Fruit fly (Drosophila melanogaster) whole organism, embryonic: Measurements from ENCODE around the gene pkaap.

ENCODE experiments used
- Ada2b ChIP-seq: fragments of 200-800 bp; sonication (Bioruptor generic); IDR thresholded peaks from 2 replicates; pipeline ENCODE4 v1.3.6; 2022; ENCODE audit warnings: missing biosample characterization, missing genetic modification characterization
- Adf1 ChIP-seq: fragments of 200-800 bp; sonication (Bioruptor generic); IDR thresholded peaks from 2 replicates; pipeline ENCODE4 v1.3.6; 2022; ENCODE audit warnings: missing biosample characterization, missing genetic modification characterization
- Asciz ChIP-seq: fragments of 200-800 bp; sonication (Bioruptor generic); optimal IDR thresholded peaks from 2 replicates; lab custom pipeline; 2017; ENCODE audit warnings: missing biosample characterization, mild to moderate bottlenecking, missing genetic modification characterization, missing genetic modification reagents
- CG1024 ChIP-seq: fragments of 200-800 bp; sonication (Bioruptor generic); IDR thresholded peaks from 2 replicates; pipeline ENCODE4 v1.3.6; 2022; ENCODE audit warnings: missing biosample characterization, missing genetic modification characterization
- CG10654 ChIP-seq: fragments of 200-800 bp; sonication (Bioruptor generic); optimal IDR thresholded peaks from 2 replicates; lab custom pipeline; 2016; ENCODE audit warnings: missing biosample characterization, missing genetic modification characterization
- CG10979 ChIP-seq: fragments of 200-800 bp; sonication (Bioruptor generic); optimal IDR thresholded peaks from 2 replicates; lab custom pipeline; 2018; ENCODE audit warnings: missing biosample characterization, mild to moderate bottlenecking, missing genetic modification characterization, moderate library complexity
- CG11456 ChIP-seq: fragments of 200-800 bp; sonication (Bioruptor generic); IDR thresholded peaks from 3 replicates; pipeline ENCODE4 v1.3.6; 2022; ENCODE audit warnings: missing biosample characterization, missing genetic modification characterization
- CG11560 ChIP-seq: fragments of 200-800 bp; sonication (Bioruptor generic); IDR thresholded peaks from 3 replicates; pipeline ENCODE4 v1.3.6; 2022; ENCODE audit warnings: missing biosample characterization, missing genetic modification characterization
- CG11695 ChIP-seq: fragments of 200-800 bp; sonication (Bioruptor generic); IDR thresholded peaks from 3 replicates; pipeline ENCODE4 v1.3.6; 2022; ENCODE audit warnings: missing biosample characterization, missing genetic modification characterization
- CG11723 ChIP-seq: fragments of 200-800 bp; sonication (Bioruptor generic); optimal IDR thresholded peaks from 2 replicates; lab custom pipeline; 2017; ENCODE audit warnings: missing biosample characterization, mild to moderate bottlenecking, missing genetic modification characterization
- CG13296 ChIP-seq: fragments of 200-800 bp; sonication (Bioruptor generic); optimal IDR thresholded peaks from 3 replicates; lab custom pipeline; 2018; ENCODE audit warnings: missing biosample characterization, mild to moderate bottlenecking, missing genetic modification characterization
- CG14965 ChIP-seq: fragments of 200-800 bp; sonication (Bioruptor generic); optimal IDR thresholded peaks from 2 replicates; lab custom pipeline; 2016; ENCODE audit warnings: missing biosample characterization, missing genetic modification characterization, borderline replicate concordance
- CG15073 ChIP-seq: fragments of 200-800 bp; sonication (Bioruptor generic); optimal IDR thresholded peaks from 2 replicates; lab custom pipeline; 2016; ENCODE audit warnings: missing biosample characterization, missing genetic modification characterization
- CG1529 ChIP-seq: fragments of 200-800 bp; sonication (Bioruptor generic); optimal IDR thresholded peaks from 3 replicates; lab custom pipeline; 2018; ENCODE audit warnings: missing biosample characterization, missing genetic modification characterization
- CG16863 ChIP-seq: fragments of 200-800 bp; sonication (Bioruptor generic); optimal IDR thresholded peaks from 3 replicates; lab custom pipeline; 2016; ENCODE audit warnings: missing biosample characterization, missing genetic modification characterization
- CG17361 ChIP-seq: fragments of 200-800 bp; sonication (Bioruptor generic); IDR thresholded peaks from 3 replicates; pipeline ENCODE4 v1.3.6; 2022; ENCODE audit warnings: missing biosample characterization, missing genetic modification characterization
- CG17802 ChIP-seq: fragments of 200-800 bp; sonication (Bioruptor generic); optimal IDR thresholded peaks from 2 replicates; lab custom pipeline; 2018; ENCODE audit warnings: missing biosample characterization, mild to moderate bottlenecking, missing genetic modification characterization, moderate library complexity
- CG18476 ChIP-seq: fragments of 200-800 bp; sonication (Bioruptor generic); optimal IDR thresholded peaks from 2 replicates; lab custom pipeline; 2016; ENCODE audit warnings: missing biosample characterization, mild to moderate bottlenecking, missing genetic modification characterization
- CG18619 ChIP-seq: fragments of 200-800 bp; sonication (Bioruptor generic); optimal IDR thresholded peaks from 3 replicates; lab custom pipeline; 2017; ENCODE audit warnings: missing biosample characterization, mild to moderate bottlenecking, missing genetic modification characterization
- CG32767 ChIP-seq: fragments of 200-800 bp; sonication (Bioruptor generic); IDR thresholded peaks from 2 replicates; pipeline ENCODE4 v1.3.6; 2022; ENCODE audit warnings: missing biosample characterization, missing genetic modification characterization
- CG34376 ChIP-seq: fragments of 200-800 bp; sonication (Bioruptor generic); optimal IDR thresholded peaks from 2 replicates; lab custom pipeline; 2018; ENCODE audit warnings: missing biosample characterization, mild to moderate bottlenecking, missing genetic modification characterization
- CG4854 ChIP-seq: fragments of 200-800 bp; sonication (Bioruptor generic); optimal IDR thresholded peaks from 2 replicates; lab custom pipeline; 2016; ENCODE audit warnings: missing biosample characterization, missing genetic modification characterization, inconsistent platforms
- CG5245 ChIP-seq: fragments of 200-800 bp; sonication (Bioruptor generic); optimal IDR thresholded peaks from 3 replicates; lab custom pipeline; 2016; ENCODE audit warnings: missing biosample characterization, missing genetic modification characterization
- CG6765 ChIP-seq: fragments of 200-800 bp; sonication (Bioruptor generic); optimal IDR thresholded peaks from 3 replicates; lab custom pipeline; 2017; ENCODE audit warnings: missing biosample characterization, mild to moderate bottlenecking, missing genetic modification characterization
- CG6813 ChIP-seq: fragments of 200-800 bp; sonication (Bioruptor generic); optimal IDR thresholded peaks from 2 replicates; lab custom pipeline; 2017; ENCODE audit warnings: missing biosample characterization, missing genetic modification characterization, mild to moderate bottlenecking, moderate library complexity, missing genetic modification reagents
- CG7556 ChIP-seq: fragments of 200-800 bp; sonication (Bioruptor generic); optimal IDR thresholded peaks from 2 replicates; lab custom pipeline; 2017; ENCODE audit warnings: missing biosample characterization, mild to moderate bottlenecking, missing genetic modification characterization
- CG7786 ChIP-seq: fragments of 200-800 bp; sonication (Bioruptor generic); optimal IDR thresholded peaks from 2 replicates; lab custom pipeline; 2016; ENCODE audit warnings: missing biosample characterization, missing genetic modification characterization
- CG9215 ChIP-seq: fragments of 200-800 bp; sonication (Bioruptor generic); IDR thresholded peaks from 2 replicates; pipeline ENCODE4 v1.3.6; 2022; ENCODE audit warnings: missing biosample characterization, missing genetic modification characterization
- CG9797 ChIP-seq: fragments of 200-800 bp; sonication (Bioruptor generic); optimal IDR thresholded peaks from 3 replicates; lab custom pipeline; 2018; ENCODE audit warnings: missing biosample characterization, mild to moderate bottlenecking, missing genetic modification characterization
- CrebB ChIP-seq: fragments of 200-800 bp; sonication (Bioruptor generic); optimal IDR thresholded peaks from 3 replicates; lab custom pipeline; 2018; ENCODE audit warnings: missing biosample characterization, mild to moderate bottlenecking, missing genetic modification characterization
- HmgZ ChIP-seq: fragments of 200-800 bp; sonication (Bioruptor generic); optimal IDR thresholded peaks from 2 replicates; lab custom pipeline; 2018; ENCODE audit warnings: missing biosample characterization, mild to moderate bottlenecking, missing genetic modification characterization
- Ptx1 ChIP-seq: fragments of 200-800 bp; sonication (Bioruptor generic); IDR thresholded peaks from 2 replicates; pipeline ENCODE4 v1.3.6; 2022; ENCODE audit warnings: missing biosample characterization, missing genetic modification characterization
- Taf1 ChIP-seq: fragments of 200-800 bp; sonication (Bioruptor generic); IDR thresholded peaks from 2 replicates; pipeline ENCODE4 v1.3.6; 2022; ENCODE audit warnings: missing biosample characterization, missing genetic modification characterization
- Tbp ChIP-seq: fragments of >200 bp; optimal IDR thresholded peaks from 2 replicates; lab custom pipeline; 2018; ENCODE audit warnings: missing biosample characterization, missing genetic modification characterization
- YL-1 ChIP-seq: fragments of 200-800 bp; sonication (Bioruptor generic); optimal IDR thresholded peaks from 3 replicates; lab custom pipeline; 2017; ENCODE audit warnings: missing biosample characterization, mild to moderate bottlenecking, missing genetic modification characterization
- aop ChIP-seq: fragments of 200-800 bp; sonication (Bioruptor generic); IDR thresholded peaks from 2 replicates; pipeline ENCODE4 v1.3.6; 2022; ENCODE audit warnings: missing biosample characterization, missing genetic modification characterization
- croc ChIP-seq: fragments of 200-800 bp; sonication (Bioruptor generic); conservative IDR thresholded peaks from 3 replicates; pipeline ENCODE4 v1.3.6; 2022; ENCODE audit warnings: missing biosample characterization, missing genetic modification characterization
- da ChIP-seq: fragments of 200-800 bp; sonication (Bioruptor generic); optimal IDR thresholded peaks from 2 replicates; lab custom pipeline; 2016; ENCODE audit warnings: missing biosample characterization, missing genetic modification characterization
- dpn ChIP-seq, 2 experiments: fragments of 200-800 bp; sonication (Bioruptor generic); optimal IDR thresholded peaks; 3 replicates each; lab custom pipeline; 2016; ENCODE audit warnings: missing biosample characterization in 2 of 2, missing genetic modification characterization in 2 of 2
- kay ChIP-seq: fragments of 200-800 bp; sonication (Bioruptor generic); optimal IDR thresholded peaks from 2 replicates; lab custom pipeline; 2016; ENCODE audit warnings: missing biosample characterization, missing genetic modification characterization
- mam ChIP-seq: fragments of 200-800 bp; sonication (Bioruptor generic); optimal IDR thresholded peaks from 3 replicates; lab custom pipeline; 2016; ENCODE audit warnings: missing biosample characterization, missing genetic modification characterization
- nerfin-1 ChIP-seq: fragments of 200-800 bp; sonication (Bioruptor generic); optimal IDR thresholded peaks from 3 replicates; lab custom pipeline; 2019; ENCODE audit warnings: missing biosample characterization, mild to moderate bottlenecking, missing genetic modification characterization, moderate library complexity
- org-1 ChIP-seq: fragments of 200-800 bp; sonication (Bioruptor generic); optimal IDR thresholded peaks from 2 replicates; lab custom pipeline; 2017; ENCODE audit warnings: missing biosample characterization, missing genetic modification characterization
- pita ChIP-seq: fragments of 200-800 bp; sonication (Bioruptor generic); optimal IDR thresholded peaks from 2 replicates; lab custom pipeline; 2017; ENCODE audit warnings: missing biosample characterization, mild to moderate bottlenecking, missing genetic modification characterization
- psq ChIP-seq: fragments of 200-800 bp; sonication (Bioruptor generic); optimal IDR thresholded peaks from 2 replicates; lab custom pipeline; 2017; ENCODE audit warnings: missing biosample characterization, missing genetic modification characterization
- sima ChIP-seq: fragments of 200-800 bp; sonication (Bioruptor generic); optimal IDR thresholded peaks from 2 replicates; lab custom pipeline; 2016; ENCODE audit warnings: missing biosample characterization, missing genetic modification characterization
- slbo ChIP-seq: fragments of 200-800 bp; sonication (Bioruptor generic); IDR thresholded peaks from 2 replicates; pipeline ENCODE4 v1.3.6; 2022; ENCODE audit warnings: missing biosample characterization, missing genetic modification characterization
- sug ChIP-seq: fragments of 200-800 bp; optimal IDR thresholded peaks from 2 replicates; lab custom pipeline; 2019; ENCODE audit warnings: missing biosample characterization, mild to moderate bottlenecking, missing genetic modification characterization, moderate library complexity
- tin ChIP-seq: fragments of 200-800 bp; sonication (Bioruptor generic); optimal IDR thresholded peaks from 3 replicates; lab custom pipeline; 2016; ENCODE audit warnings: missing biosample characterization, missing genetic modification characterization
- tll ChIP-seq, 2 experiments: fragments of 200-800 bp in 1 of 2; fragments of >200 bp in 1 of 2; sonication (Bioruptor generic) in 1 of 2; optimal IDR thresholded peaks; 2 replicates each; lab custom pipeline; 2017 to 2019; ENCODE audit warnings: missing biosample characterization in 2 of 2, missing genetic modification characterization in 2 of 2, mild to moderate bottlenecking in 1 of 2, moderate library complexity in 1 of 2

The pkaap gene

dm6 chr2L:16279774-16280252 lies 8.3 kb upstream of the pkaap start (continued):
- TF ChIP-seq CG11456 (0 out of 3 replicates have a peak, but pooled peaks have one; percentile 18), CG7556 (GFP tag; lab: Kevin White, UChicago) (peak; percentile 96), YL-1 (peak; percentile 21), CG1024 (peak; percentile 56; the same call in 1 of the 2 replicates), CG11695 (GFP tag; lab: Robert Waterston, UW) (peak; percentile 72; the same call in 2 of the 3 replicates), slbo (peak; percentile 58; the same call in 1 of the 2 replicates), croc (GFP tag; lab: Robert Waterston, UW) (peak; percentile 80), CG18619 (GFP tag; lab: Kevin White, UChicago) (peak; percentile 90), CG16863 (GFP tag; lab: Kevin White, UChicago) (peak; percentile 91), pita (no peak), kay (GFP tag; lab: Kevin White, UChicago) (peak; percentile 85), CG15073 (peak; percentile 65), CG18476 (GFP tag; lab: Kevin White, UChicago) (peak; percentile 79), Ptx1 (peak; percentile 89), mam (GFP tag; lab: Kevin White, UChicago) (peak; percentile 80), CG6765 (GFP tag; lab: Kevin White, UChicago) (peak; percentile 67), aop (GFP tag; lab: Robert Waterston, UW) (no peak), CG17802 (tag; lab: Kevin White, UChicago) (peak; percentile 74), nerfin-1 (tag; lab: Kevin White, UChicago) (peak; percentile 89), CG5245 (GFP tag; lab: Kevin White, UChicago) (peak; percentile 76), Tbp (GFP tag; lab: Kevin White, UChicago) (no peak), CG11723 (GFP tag; lab: Kevin White, UChicago) (peak; percentile 90), CrebB (tag; lab: Kevin White, UChicago) (peak; percentile 75), tll (GFP tag; optimal IDR thresholded peaks at IDR 0.05; lab: Kevin White, UChicago) (peak in 1 of 2 experiments; percentile 41), tin (GFP tag; lab: Kevin White, UChicago) (peak; percentile 91), HmgZ (tag; lab: Kevin White, UChicago) (peak; percentile 73), Ada2b (GFP tag; lab: Robert Waterston, UW) (peak; percentile 66), CG1529 (peak; percentile 92), dpn (GFP tag; optimal IDR thresholded peaks at IDR 0.05; lab: Kevin White, UChicago) (peak; percentile 89 to 92), CG9215 (GFP tag; lab: Robert Waterston, UW) (peak; percentile 39; the same call in 1 of the 2 replicates), CG17361 (GFP tag; lab: Robert Waterston, UW) (peak; percentile 98), CG6813 (GFP tag; lab: Kevin White, UChicago) (peak; percentile 78), org-1 (GFP tag; lab: Kevin White, UChicago) (peak; percentile 95), CG7786 (peak; percentile 70), CG32767 (GFP tag; lab: Robert Waterston, UW) (peak; percentile 84), CG9797 (GFP tag; lab: Kevin White, UChicago) (peak; percentile 10), Taf1 (GFP tag; lab: Robert Waterston, UW) (0 out of 2 replicates have a peak, but pooled peaks have one; percentile 18), CG11560 (tag; lab: Robert Waterston, UW) (peak; percentile 27; the same call in 1 of the 3 replicates), CG4854 (GFP tag; lab: Kevin White, UChicago) (peak; percentile 84), psq (GFP tag; lab: Kevin White, UChicago) (peak; percentile 81), sima (GFP tag; lab: Kevin White, UChicago) (peak; percentile 51), sug (tag; lab: Kevin White, UChicago) (peak; percentile 68), CG10979 (tag; lab: Kevin White, UChicago) (peak; percentile 95), CG13296 (GFP tag; lab: Kevin White, UChicago) (peak; percentile 87), CG14965 (peak; percentile 37), Asciz (GFP tag; lab: Kevin White, UChicago) (peak; percentile 96), CG34376 (GFP tag; lab: Kevin White, UChicago) (peak; percentile 6), da (GFP tag; lab: Kevin White, UChicago) (peak; percentile 83), CG10654 (GFP tag; lab: Kevin White, UChicago) (peak; percentile 92), Adf1 (no peak)
